Worm (Caenorhabditis elegans) whole organism, L2 larva: ENCODE data around the gene C08F11.1.

Source experiments
- alr-1 ChIP-seq: fragments of 150-350 bp; optimal IDR thresholded peaks from 2 replicates; lab custom pipeline; 2014; ENCODE audit warnings: missing biosample characterization, missing genetic modification characterization
- aly-2 ChIP-seq: fragments of 150-350 bp; optimal IDR thresholded peaks from 2 replicates; lab custom pipeline; 2014; ENCODE audit warnings: missing biosample characterization, missing genetic modification characterization
- ceh-82 ChIP-seq: fragments of 150-350 bp; optimal IDR thresholded peaks from 2 replicates; lab custom pipeline; 2014; ENCODE audit warnings: missing biosample characterization, missing genetic modification characterization
- dmd-4 ChIP-seq: sonication (generic microtip); optimal IDR thresholded peaks from 2 replicates; lab custom pipeline; 2017; ENCODE audit warnings: missing biosample characterization, missing genetic modification characterization
- egl-27 ChIP-seq: sonication (generic microtip); optimal IDR thresholded peaks from 3 replicates; lab custom pipeline; 2017; ENCODE audit warnings: missing biosample characterization, missing genetic modification reagents, missing genetic modification characterization
- elt-3 ChIP-seq: sonication (generic microtip); optimal IDR thresholded peaks from 2 replicates; lab custom pipeline; 2017; ENCODE audit warnings: missing biosample characterization, missing genetic modification characterization
- lin-11 ChIP-seq: fragments of 150-350 bp; sonication (generic microtip); optimal IDR thresholded peaks from 2 replicates; lab custom pipeline; 2014; ENCODE audit warnings: missing biosample characterization, missing genetic modification characterization, inconsistent platforms, mixed read lengths
- lsy-2 ChIP-seq, 2 experiments: fragments of 150-350 bp in 1 of 2; sonication (generic microtip) in 1 of 2; optimal IDR thresholded peaks; 2 replicates each; lab custom pipeline; 2014 to 2017; ENCODE audit warnings: missing biosample characterization in 2 of 2, missing genetic modification characterization in 2 of 2
- mab-5 ChIP-seq: fragments of 150-350 bp; optimal IDR thresholded peaks from 2 replicates; lab custom pipeline; 2014; ENCODE audit warnings: missing biosample characterization, missing genetic modification characterization
- mbf-1 ChIP-seq: sonication (generic microtip); optimal IDR thresholded peaks from 2 replicates; lab custom pipeline; 2017; ENCODE audit warnings: missing biosample characterization, missing genetic modification characterization
- mdl-1 ChIP-seq, 2 experiments: fragments of 150-350 bp in 1 of 2; sonication (generic microtip) in 1 of 2; optimal IDR thresholded peaks; 2 replicates each; lab custom pipeline; 2017; ENCODE audit warnings: missing biosample characterization in 2 of 2, missing genetic modification characterization in 2 of 2
- nhr-23 ChIP-seq: fragments of 150-350 bp; optimal IDR thresholded peaks from 2 replicates; lab custom pipeline; 2014; ENCODE audit warnings: missing biosample characterization, missing genetic modification reagents, missing genetic modification characterization
- sem-4 ChIP-seq: fragments of 150-350 bp; optimal IDR thresholded peaks from 2 replicates; lab custom pipeline; 2014; ENCODE audit warnings: missing biosample characterization, missing genetic modification reagents, missing genetic modification characterization
- skn-1 ChIP-seq: sonication (generic microtip); optimal IDR thresholded peaks from 2 replicates; lab custom pipeline; 2017; ENCODE audit warnings: missing biosample characterization, missing genetic modification characterization
- sma-3 ChIP-seq: sonication (generic microtip); optimal IDR thresholded peaks from 2 replicates; lab custom pipeline; 2016; ENCODE audit warnings: missing genetic modification reagents, missing genetic modification characterization, missing compliant biosample characterization
- unc-55 ChIP-seq: fragments of 150-350 bp; sonication (generic microtip); optimal IDR thresholded peaks from 3 replicates; lab custom pipeline; 2014; ENCODE audit warnings: missing biosample characterization, missing genetic modification reagents, missing genetic modification characterization
- unc-62 ChIP-seq: fragments of 150-350 bp; optimal IDR thresholded peaks from 2 replicates; lab custom pipeline; 2014; ENCODE audit warnings: missing biosample characterization, missing genetic modification reagents, missing genetic modification characterization
- ztf-1 ChIP-seq: fragments of 200-800 bp; sonication (Bioruptor generic); conservative IDR thresholded peaks from 2 replicates; pipeline ENCODE4 v1.3.6; 2022; ENCODE audit warnings: missing genetic modification characterization, missing compliant biosample characterization
- ztf-11 ChIP-seq: sonication (generic microtip); optimal IDR thresholded peaks from 2 replicates; lab custom pipeline; 2017; ENCODE audit warnings: missing biosample characterization, missing genetic modification characterization
- ztf-4 ChIP-seq: fragments of 150-350 bp; optimal IDR thresholded peaks from 2 replicates; lab custom pipeline; 2014; ENCODE audit warnings: missing biosample characterization, missing genetic modification characterization

Gene C08F11.1

ce11 chrIV:13665073-13665472, 41.4 kb downstream of the C08F11.1 start:
- no peak for TF ChIP-seq ztf-4 (tag; lab: Kevin White, UChicago)
- TF ChIP-seq skn-1 (tag; lab: Kevin White, UChicago) = no peak

- TF ChIP-seq ceh-82 (tag; lab: Kevin White, UChicago) (no peak), unc-55 (no peak), mdl-1 (tag; optimal IDR thresholded peaks at IDR 0.05; lab: Kevin White, UChicago) (no peak), ztf-11 (tag; lab: Kevin White, UChicago) (no peak), sem-4 (tag; lab: Kevin White, UChicago) (no peak), mab-5 (tag; lab: Kevin White, UChicago) (no peak), ztf-4 (tag; lab: Kevin White, UChicago) (no peak), elt-3 (tag; lab: Kevin White, UChicago) (no peak), sma-3 (GFP tag; lab: Kevin White, UChicago) (no peak), alr-1 (tag; lab: Kevin White, UChicago) (no peak), lin-11 (tag; lab: Kevin White, UChicago) (no peak), aly-2 (tag; lab: Kevin White, UChicago) (no peak), mbf-1 (tag; lab: Kevin White, UChicago) (no peak), lsy-2 (tag; optimal IDR thresholded peaks at IDR 0.05; lab: Kevin White, UChicago) (no peak), dmd-4 (no peak), nhr-23 (tag; lab: Kevin White, UChicago) (no peak), ztf-1 (GFP tag; lab: Robert Waterston, UW) (no peak), unc-62 (GFP tag; lab: Kevin White, UChicago) (no peak)
These were observed 43.3 kb downstream of the C08F11.1 start, which contains the start of gene fbxa-215 for ce11 chrIV:13666849-13667430. TSS of gene fbxa-215 (minus strand) at chrIV:13666909.

- no peak for TF ChIP-seq egl-27
These were observed 49.9 kb downstream of the C08F11.1 start, which contains the start of gene oac-48 for ce11 chrIV:13673504-13673903. TSS of gene oac-48 (plus strand) at chrIV:13673804.
